Worm (Caenorhabditis elegans) whole organism, L3 larva: ENCODE data around the gene tps-1.

Experiments used
- ama-1 ChIP-seq: fragments of 150-350 bp; optimal IDR thresholded peaks from 2 replicates; lab custom pipeline; 2018
- ceh-82 ChIP-seq: fragments of 150-350 bp; optimal IDR thresholded peaks from 2 replicates; lab custom pipeline; 2014; ENCODE audit warnings: missing biosample characterization, missing genetic modification characterization
- ceh-9 ChIP-seq: sonication (generic microtip); optimal IDR thresholded peaks from 2 replicates; lab custom pipeline; 2018; ENCODE audit warnings: missing biosample characterization, missing genetic modification characterization
- fos-1 ChIP-seq: fragments of 150-350 bp; optimal IDR thresholded peaks from 2 replicates; lab custom pipeline; 2014; ENCODE audit warnings: missing biosample characterization, missing genetic modification characterization
- nhr-237 ChIP-seq: fragments of 150-350 bp; optimal IDR thresholded peaks from 2 replicates; lab custom pipeline; 2014; ENCODE audit warnings: missing biosample characterization, missing genetic modification characterization
- nhr-76 ChIP-seq: fragments of 150-350 bp; sonication (generic microtip); optimal IDR thresholded peaks from 5 replicates; lab custom pipeline; 2014; ENCODE audit warnings: missing biosample characterization, missing genetic modification characterization
- nhr-77 ChIP-seq: fragments of 150-350 bp; optimal IDR thresholded peaks from 2 replicates; lab custom pipeline; 2014; ENCODE audit warnings: missing biosample characterization, missing genetic modification characterization
- skn-1 ChIP-seq: fragments of 150-350 bp; optimal IDR thresholded peaks from 2 replicates; lab custom pipeline; 2014; ENCODE audit warnings: missing biosample characterization, missing genetic modification characterization
- ztf-11 ChIP-seq: fragments of 150-350 bp; optimal IDR thresholded peaks from 2 replicates; lab custom pipeline; 2014; ENCODE audit warnings: missing biosample characterization, missing genetic modification characterization

- TF ChIP-seq ztf-11 (tag; lab: Kevin White, UChicago) (no peak), ama-1 (no peak), nhr-76 (tag; lab: Kevin White, UChicago) (no peak), ceh-9 (tag; lab: Kevin White, UChicago) (no peak), ceh-82 (no peak), nhr-237 (tag; lab: Kevin White, UChicago) (no peak), fos-1 (no peak), nhr-77 (tag; lab: Kevin White, UChicago) (no peak), skn-1 (tag; lab: Kevin White, UChicago) (no peak)
Measured at ce11 chrX:17468483-17468882, 5.9 kb downstream of the tps-1 start.
